Worm (Caenorhabditis elegans): ENCODE data around the gene clec-181.

Gene clec-181

ce11 chrIV:8625730-8626129 is 29.9 kb downstream of the clec-181 start:
- TF ChIP-seq nhr-237 (tag; optimal IDR thresholded peaks at IDR 0.05) (no peak), elt-3 (tag; optimal IDR thresholded peaks at IDR 0.05) (peak in 1 of 6 experiments; percentile 55), nhr-85 (tag) (peak; percentile 70), blmp-1 (tag; optimal IDR thresholded peaks at IDR 0.05) (peak; percentile 48), jun-1 (tag; optimal IDR thresholded peaks at IDR 0.05) (no peak), nhr-90 (tag; optimal IDR thresholded peaks at IDR 0.05; ENCODE audit: poor library complexity) (no peak)

- TF ChIP-seq ces-1 (GFP tag; optimal IDR thresholded peaks at IDR 0.05) (peak; percentile 61), lin-14 (GFP tag; optimal IDR thresholded peaks at IDR 0.05) (peak; percentile 68), fkh-4 (tag; optimal IDR thresholded peaks at IDR 0.05; ENCODE audit: borderline replicate concordance) (no peak)
Observed at ce11 chrIV:8626294-8626693, 30.4 kb downstream of the clec-181 start.

- TF ChIP-seq blmp-1 (tag; optimal IDR thresholded peaks at IDR 0.05) (peak; percentile 63), nhr-71 (tag; optimal IDR thresholded peaks at IDR 0.05) (peak; percentile 54), unc-62 (GFP tag; optimal IDR thresholded peaks at IDR 0.05) (no peak), mef-2 (tag; optimal IDR thresholded peaks at IDR 0.05) (no peak), lsy-2 (tag; optimal IDR thresholded peaks at IDR 0.05) (peak in 1 of 2 experiments; percentile 49), Y116A8C.19 (tag; optimal IDR thresholded peaks at IDR 0.05; ENCODE audit: borderline replicate concordance) (no peak), hlh-17 (GFP tag; optimal IDR thresholded peaks at IDR 0.05; ENCODE audit: borderline replicate concordance) (no peak), C34B4.2 (tag; optimal IDR thresholded peaks at IDR 0.05) (no peak), swsn-7 (tag; optimal IDR thresholded peaks at IDR 0.05) (peak; percentile 22), C04F5.9 (tag; optimal IDR thresholded peaks at IDR 0.05) (no peak), grh-1 (GFP tag; IDR thresholded peaks at IDR 0.05) (no peak), nhr-85 (tag) (peak; percentile 88), lin-13 (GFP tag; optimal IDR thresholded peaks at IDR 0.05) (no peak), lin-35 (GFP tag; optimal IDR thresholded peaks at IDR 0.05) (peak in 1 of 2 experiments; percentile 47), ceh-82 (tag; optimal IDR thresholded peaks at IDR 0.05) (peak in 2 of 3 experiments; percentile 7 to 17), mep-1 (tag; optimal IDR thresholded peaks at IDR 0.05) (peak; percentile 24), skn-1 (tag; optimal IDR thresholded peaks at IDR 0.05) (peak; percentile 48), tbx-2 (tag; optimal IDR thresholded peaks at IDR 0.05) (peak; percentile 20), ces-1 (GFP tag; optimal IDR thresholded peaks at IDR 0.05) (no peak), nhr-47 (tag; optimal IDR thresholded peaks at IDR 0.05) (peak; percentile 32), nhr-77 (tag; optimal IDR thresholded peaks at IDR 0.05) (peak; percentile 59), ceh-63 (GFP tag; optimal IDR thresholded peaks at IDR 0.05) (no peak), nhr-90 (tag; optimal IDR thresholded peaks at IDR 0.05; ENCODE audit: poor library complexity) (peak; percentile 29), egl-13 (tag; optimal IDR thresholded peaks at IDR 0.05) (no peak), nhr-84 (tag; optimal IDR thresholded peaks at IDR 0.05) (no peak), efl-3 (GFP tag; optimal IDR thresholded peaks at IDR 0.05) (no peak), nhr-20 (tag; optimal IDR thresholded peaks at IDR 0.05) (peak; percentile 56), xbp-1 (tag; optimal IDR thresholded peaks at IDR 0.05) (peak; percentile 9), snpc-4 (tag; optimal IDR thresholded peaks at IDR 0.05) (no peak), dpl-1 (GFP tag; optimal IDR thresholded peaks at IDR 0.05) (peak in 2 of 3 experiments; percentile 19), lin-39 (tag; optimal IDR thresholded peaks at IDR 0.05) (no peak), unc-98 (GFP tag; IDR thresholded peaks at IDR 0.05) (no peak), elt-3 (tag; optimal IDR thresholded peaks at IDR 0.05) (peak in 1 of 6 experiments; percentile 27), fkh-8 (tag; optimal IDR thresholded peaks at IDR 0.05) (no peak), nhr-19 (GFP tag; conservative IDR thresholded peaks at IDR 0.05) (0 out of 2 replicates have a peak, but pooled peaks have one; percentile 12), mdl-1 (tag; optimal IDR thresholded peaks at IDR 0.05) (peak in 1 of 2 experiments; percentile 13), egl-27 (tag; optimal IDR thresholded peaks at IDR 0.05) (peak in 1 of 2 experiments; percentile 41), efl-1 (optimal IDR thresholded peaks at IDR 0.05) (peak in 1 of 2 experiments; percentile 18), efl-1 (GFP tag; optimal IDR thresholded peaks at IDR 0.05 in 1 of 2) (no peak), pag-3 (tag; optimal IDR thresholded peaks at IDR 0.05; ENCODE audit: borderline replicate concordance, insufficient read depth) (no peak), snu-23 (GFP tag; optimal IDR thresholded peaks at IDR 0.05) (peak; percentile 70), zip-4 (GFP tag; optimal IDR thresholded peaks at IDR 0.05) (no peak), lin-14 (GFP tag; optimal IDR thresholded peaks at IDR 0.05) (peak; percentile 86)
Observed at ce11 chrIV:8627328-8627727, 31.5 kb downstream of the clec-181 start, which contains the start of gene F42A9.11. F42A9.11 (plus strand) TSS chrIV:8627637.
